Worm (Caenorhabditis elegans) whole organism, L1 larva: Measurements from ENCODE around the gene ceh-74.

Experiments used
- ces-1 ChIP-seq: fragments of 150-350 bp; optimal IDR thresholded peaks from 2 replicates; lab custom pipeline; 2014; ENCODE audit warnings: missing biosample characterization, missing genetic modification reagents, missing genetic modification characterization
- nhr-11 ChIP-seq: fragments of 150-350 bp; optimal IDR thresholded peaks from 2 replicates; lab custom pipeline; 2014; ENCODE audit warnings: missing biosample characterization, missing genetic modification characterization
- nhr-237 ChIP-seq: fragments of 150-350 bp; optimal IDR thresholded peaks from 2 replicates; lab custom pipeline; 2014; ENCODE audit warnings: missing biosample characterization, missing genetic modification characterization
- nhr-47 ChIP-seq: sonication (generic microtip); optimal IDR thresholded peaks from 2 replicates; lab custom pipeline; 2016; ENCODE audit warnings: mild to moderate bottlenecking, missing genetic modification characterization, moderate library complexity, missing compliant biosample characterization
- unc-86 ChIP-seq: sonication (generic microtip); optimal IDR thresholded peaks from 2 replicates; lab custom pipeline; 2016; ENCODE audit warnings: missing genetic modification characterization, missing compliant biosample characterization

DNA sequence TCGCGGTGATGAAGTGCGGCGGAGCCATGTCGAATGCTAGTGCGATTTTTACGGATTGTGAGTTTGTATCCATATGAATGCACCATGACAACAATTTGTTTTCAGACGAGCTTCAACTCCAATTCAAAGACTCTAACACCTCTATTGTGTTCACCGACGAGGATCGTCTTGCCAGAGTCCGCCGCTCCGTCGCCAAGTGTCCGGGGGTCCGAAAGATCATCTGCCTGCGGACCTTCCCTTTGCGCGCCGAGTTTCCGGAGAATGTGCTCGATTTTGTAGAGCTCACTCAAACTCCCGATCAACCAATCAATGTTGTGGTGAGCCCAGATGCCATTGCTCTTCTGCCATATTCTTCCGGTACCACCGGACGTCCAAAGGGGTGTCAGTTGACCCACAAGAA, 30.8 kb upstream of the ceh-74 start:
- TF ChIP-seq nhr-11 (tag; lab: Kevin White, UChicago) (no peak), nhr-237 (tag; lab: Kevin White, UChicago) (no peak), unc-86 (tag; lab: Kevin White, UChicago) (no peak), nhr-47 (tag; lab: Kevin White, UChicago) (no peak), ces-1 (GFP tag; lab: Kevin White, UChicago) (no peak)
